Worm (Caenorhabditis elegans) whole organism, early embryonic: ENCODE data around the gene str-63.
"Not testable (repeated sequence)": the region's sequence is repeated elsewhere in the genome, so short reads cannot be mapped to it uniquely, and the experiment has no call there.

Source experiments
- B0310.2 ChIP-seq: sonication (generic microtip); optimal IDR thresholded peaks from 2 replicates; lab custom pipeline; 2016; ENCODE audit warnings: mild to moderate bottlenecking, missing genetic modification characterization, missing compliant biosample characterization
- F13C5.2 ChIP-seq: sonication (generic microtip); optimal IDR thresholded peaks from 2 replicates; lab custom pipeline; 2017; ENCODE audit warnings: mild to moderate bottlenecking, missing genetic modification characterization, inconsistent platforms, missing compliant biosample characterization
- aly-1 ChIP-seq: sonication (generic microtip); optimal IDR thresholded peaks from 2 replicates; lab custom pipeline; 2016; ENCODE audit warnings: missing genetic modification characterization, missing compliant biosample characterization
- ama-1 ChIP-seq: fragments of 150-350 bp; optimal IDR thresholded peaks from 2 replicates; lab custom pipeline; 2014
- ceh-13 ChIP-seq: fragments of 200-800 bp; sonication (Bioruptor generic); optimal IDR thresholded peaks from 2 replicates; lab custom pipeline; 2018; ENCODE audit warnings: mild to moderate bottlenecking, missing genetic modification characterization, missing compliant biosample characterization
- ceh-36 ChIP-seq: sonication (generic microtip); optimal IDR thresholded peaks from 2 replicates; lab custom pipeline; 2016; ENCODE audit warnings: missing genetic modification characterization, inconsistent platforms, missing compliant biosample characterization
- ets-7 ChIP-seq: sonication (generic microtip); optimal IDR thresholded peaks from 2 replicates; lab custom pipeline; 2016; ENCODE audit warnings: missing genotype, missing genetic modification characterization, missing compliant biosample characterization
- flt-1 ChIP-seq: fragments of 200-800 bp; sonication (Bioruptor generic); IDR thresholded peaks from 2 replicates; pipeline ENCODE4 v1.3.6; 2022; ENCODE audit warnings: missing genetic modification characterization, missing compliant biosample characterization
- hmbx-1 ChIP-seq: sonication (generic microtip); optimal IDR thresholded peaks from 2 replicates; lab custom pipeline; 2016; ENCODE audit warnings: mild to moderate bottlenecking, missing genetic modification characterization, missing compliant biosample characterization
- hmg-4 ChIP-seq: fragments of 200-800 bp; sonication (Bioruptor generic); optimal IDR thresholded peaks from 2 replicates; lab custom pipeline; 2018; ENCODE audit warnings: mild to moderate bottlenecking, missing genetic modification characterization, missing compliant biosample characterization
- hnd-1 ChIP-seq: sonication (generic microtip); optimal IDR thresholded peaks from 2 replicates; lab custom pipeline; 2016; ENCODE audit warnings: missing genetic modification characterization, missing compliant biosample characterization
- pes-1 ChIP-seq: fragments of 200-800 bp; sonication (Bioruptor generic); IDR thresholded peaks from 2 replicates; pipeline ENCODE4 v1.3.6; 2022; ENCODE audit warnings: missing genetic modification reagents, missing genetic modification characterization, missing compliant biosample characterization
- scrt-1 ChIP-seq: fragments of 200-800 bp; sonication (Bioruptor generic); IDR thresholded peaks from 2 replicates; pipeline ENCODE4 v1.3.6; 2022; ENCODE audit warnings: missing genetic modification characterization, missing compliant biosample characterization
- sea-1 ChIP-seq: fragments of 200-800 bp; sonication (Bioruptor generic); conservative IDR thresholded peaks from 2 replicates; pipeline ENCODE4 v1.3.6; 2022; ENCODE audit warnings: missing genetic modification characterization, missing compliant biosample characterization
- tbx-11 ChIP-seq: fragments of 200-800 bp; sonication (Bioruptor generic); IDR thresholded peaks from 2 replicates; pipeline ENCODE4 v1.3.6; 2022; ENCODE audit warnings: missing genetic modification characterization, missing compliant biosample characterization
- tbx-37 ChIP-seq: fragments of 200-800 bp; sonication (Bioruptor generic); conservative IDR thresholded peaks from 2 replicates; pipeline ENCODE4 v1.3.6; 2022; ENCODE audit warnings: missing genetic modification reagents, missing genetic modification characterization, missing compliant biosample characterization
- tra-4 ChIP-seq: sonication (generic microtip); optimal IDR thresholded peaks from 2 replicates; lab custom pipeline; 2017; ENCODE audit warnings: missing genetic modification characterization, missing compliant biosample characterization

The str-63 gene

ce11 chrV:3362475-3362874, 11.1 kb downstream of the str-63 start, which contains the start of gene C04E12.4:
Gene C04E12.4 (plus strand): TSS chrV:3362775.
- TF ChIP-seq tra-4 (tag; lab: Kevin White, UChicago): no peak
- TF ChIP-seq aly-1 (tag; lab: Kevin White, UChicago): no peak
- no peak for TF ChIP-seq B0310.2 (tag; lab: Kevin White, UChicago)
- TF ChIP-seq ama-1 (lab: Kevin White, UChicago): no peak
- no peak for TF ChIP-seq tbx-37 (GFP tag; lab: Robert Waterston, UW)

- TF ChIP-seq ets-7 (tag; lab: Kevin White, UChicago); F13C5.2; B0310.2 (tag; lab: Kevin White, UChicago): not testable (repeated sequence)
Measured at ce11 chrV:3367773-3368172, 16.4 kb downstream of the str-63 start, which contains the start of gene C04E12.2. Gene C04E12.2 (plus strand): TSS chrV:3368073.

- TF ChIP-seq ama-1 (lab: Kevin White, UChicago) (no peak), ceh-36 (no peak), tbx-11 (GFP tag; lab: Robert Waterston, UW) (no peak), ceh-13 (GFP tag; lab: Kevin White, UChicago) (no peak), hnd-1 (tag; lab: Kevin White, UChicago) (no peak), tra-4 (tag; lab: Kevin White, UChicago) (no peak), scrt-1 (GFP tag; lab: Robert Waterston, UW) (no peak), flt-1 (GFP tag; lab: Robert Waterston, UW) (no peak), tbx-37 (GFP tag; lab: Robert Waterston, UW) (no peak), B0310.2 (tag; lab: Kevin White, UChicago) (no peak), pes-1 (GFP tag; lab: Robert Waterston, UW) (no peak), hmg-4 (GFP tag; lab: Kevin White, UChicago) (no peak), F13C5.2 (no peak), aly-1 (tag; lab: Kevin White, UChicago) (no peak), sea-1 (GFP tag; lab: Robert Waterston, UW) (no peak), hmbx-1 (tag; lab: Kevin White, UChicago) (no peak)
Measured at ce11 chrV:3372673-3373072, 21.3 kb downstream of the str-63 start, which contains the start of gene srx-121. Gene srx-121 (minus strand): TSS chrV:3372773.

- TF ChIP-seq tbx-37 (GFP tag; lab: Robert Waterston, UW): no peak
- TF ChIP-seq scrt-1 (GFP tag; lab: Robert Waterston, UW): no peak
- no peak for TF ChIP-seq aly-1 (tag; lab: Kevin White, UChicago)
- TF ChIP-seq ceh-13 (GFP tag; lab: Kevin White, UChicago): no peak
- no peak for TF ChIP-seq tra-4 (tag; lab: Kevin White, UChicago)
- TF ChIP-seq sea-1 (GFP tag; lab: Robert Waterston, UW): no peak
- no peak for TF ChIP-seq hmbx-1 (tag; lab: Kevin White, UChicago)
- TF ChIP-seq B0310.2 (tag; lab: Kevin White, UChicago): no peak
- no peak for TF ChIP-seq tbx-11 (GFP tag; lab: Robert Waterston, UW)
- no peak for TF ChIP-seq ama-1 (lab: Kevin White, UChicago)
- no peak for TF ChIP-seq flt-1 (GFP tag; lab: Robert Waterston, UW)
- TF ChIP-seq hmg-4 (GFP tag; lab: Kevin White, UChicago): no peak
- TF ChIP-seq pes-1 (GFP tag; lab: Robert Waterston, UW): no peak
- TF ChIP-seq ceh-36: no peak
- TF ChIP-seq ets-7 (tag; lab: Kevin White, UChicago): no peak
- TF ChIP-seq F13C5.2: no peak
- no peak for TF ChIP-seq hnd-1 (tag; lab: Kevin White, UChicago)
Measured at ce11 chrV:3376973-3377372, 25.6 kb downstream of the str-63 start, which contains the start of gene srbc-2. Gene srbc-2 (minus strand): TSS chrV:3377073.

- TF ChIP-seq sea-1 (GFP tag; lab: Robert Waterston, UW) (no peak), B0310.2 (tag; lab: Kevin White, UChicago) (no peak), hmbx-1 (tag; lab: Kevin White, UChicago) (no peak), ama-1 (lab: Kevin White, UChicago) (no peak), F13C5.2 (no peak), aly-1 (tag; lab: Kevin White, UChicago) (no peak), tra-4 (tag; lab: Kevin White, UChicago) (no peak), ceh-36 (no peak)
Measured at ce11 chrV:3388299-3388698, 36.9 kb downstream of the str-63 start.

ce11 chrV:3391005-3391404, 39.6 kb downstream of the str-63 start:
- TF ChIP-seq ets-7 (tag; lab: Kevin White, UChicago) (no peak), sea-1 (GFP tag; lab: Robert Waterston, UW) (no peak), ceh-13 (GFP tag; lab: Kevin White, UChicago) (no peak), tbx-37 (GFP tag; lab: Robert Waterston, UW) (no peak), pes-1 (GFP tag; lab: Robert Waterston, UW) (no peak), tra-4 (tag; lab: Kevin White, UChicago) (no peak), ceh-36 (no peak), hmbx-1 (tag; lab: Kevin White, UChicago) (no peak), ama-1 (lab: Kevin White, UChicago) (no peak), flt-1 (GFP tag; lab: Robert Waterston, UW) (no peak), aly-1 (tag; lab: Kevin White, UChicago) (no peak), hnd-1 (tag; lab: Kevin White, UChicago) (no peak), scrt-1 (GFP tag; lab: Robert Waterston, UW) (no peak), B0310.2 (tag; lab: Kevin White, UChicago) (no peak), F13C5.2 (no peak), hmg-4 (GFP tag; lab: Kevin White, UChicago) (no peak), tbx-11 (GFP tag; lab: Robert Waterston, UW) (no peak)

ce11 chrV:3394065-3394464, 42.7 kb downstream of the str-63 start:
- no peak for TF ChIP-seq F13C5.2
- TF ChIP-seq tbx-37 (GFP tag; lab: Robert Waterston, UW): no peak
- no peak for TF ChIP-seq hnd-1 (tag; lab: Kevin White, UChicago)
- TF ChIP-seq ceh-13 (GFP tag; lab: Kevin White, UChicago): no peak
- TF ChIP-seq ama-1 (lab: Kevin White, UChicago): no peak
- no peak for TF ChIP-seq hmbx-1 (tag; lab: Kevin White, UChicago)
- TF ChIP-seq tbx-11 (GFP tag; lab: Robert Waterston, UW): no peak
- no peak for TF ChIP-seq tra-4 (tag; lab: Kevin White, UChicago)
- TF ChIP-seq hmg-4 (GFP tag; lab: Kevin White, UChicago): no peak
- no peak for TF ChIP-seq B0310.2 (tag; lab: Kevin White, UChicago)
- no peak for TF ChIP-seq aly-1 (tag; lab: Kevin White, UChicago)
- no peak for TF ChIP-seq pes-1 (GFP tag; lab: Robert Waterston, UW)
